Worm (Caenorhabditis elegans): ENCODE measurements around the gene hpo-25.

- no peak for TF ChIP-seq nhr-237 (tag; optimal IDR thresholded peaks at IDR 0.05)
- TF ChIP-seq nfya-1 (tag; optimal IDR thresholded peaks at IDR 0.05; ENCODE audit: insufficient read depth), result no peak
- TF ChIP-seq unc-39 (tag; optimal IDR thresholded peaks at IDR 0.05), result no peak
- peak; percentile 59 for TF ChIP-seq pqm-1 (tag; optimal IDR thresholded peaks at IDR 0.05)
- no peak for TF ChIP-seq sea-2 (GFP tag; optimal IDR thresholded peaks at IDR 0.05)
- TF ChIP-seq lin-39 (tag; optimal IDR thresholded peaks at IDR 0.05), result no peak
Measured at ce11 chrII:2320097-2320496, 49.0 kb upstream of the hpo-25 start, which contains the start of gene ZK1240.3.
